Worm (Caenorhabditis elegans) whole organism, young adult: ENCODE data around the gene sql-1.

Source experiments
- F23B12.7 ChIP-seq: sonication (generic microtip); optimal IDR thresholded peaks from 2 replicates; lab custom pipeline; 2017; ENCODE audit warnings: missing genetic modification characterization, mild to moderate bottlenecking, missing compliant biosample characterization, antibody characterized with exemption, moderate library complexity; ENCODE audit not compliant: insufficient read depth
- F33H1.4 ChIP-seq: fragments of 200-800 bp; sonication (Bioruptor generic); IDR thresholded peaks from 2 replicates; pipeline ENCODE4 v1.3.6; 2022; ENCODE audit warnings: missing genetic modification reagents, missing genetic modification characterization, missing compliant biosample characterization
- F52B5.7 ChIP-seq: sonication (generic microtip); optimal IDR thresholded peaks from 2 replicates; lab custom pipeline; 2016; ENCODE audit warnings: mild to moderate bottlenecking, missing genetic modification characterization, missing compliant biosample characterization
- F55B11.4 ChIP-seq: sonication (generic microtip); optimal IDR thresholded peaks from 2 replicates; lab custom pipeline; 2016; ENCODE audit warnings: missing compliant biosample characterization, missing genetic modification characterization, borderline replicate concordance; ENCODE audit not compliant: insufficient read depth
- F57A8.1 ChIP-seq: fragments of 200-800 bp; sonication (Bioruptor generic); optimal IDR thresholded peaks from 2 replicates; lab custom pipeline; 2018; ENCODE audit warnings: mild to moderate bottlenecking, missing genetic modification characterization, moderate library complexity, missing compliant biosample characterization
- K12H6.12 ChIP-seq: fragments of 200-800 bp; sonication (Bioruptor generic); optimal IDR thresholded peaks from 2 replicates; lab custom pipeline; 2018; ENCODE audit warnings: mild to moderate bottlenecking, missing genetic modification characterization, missing compliant biosample characterization
- T07F8.4 ChIP-seq: sonication (generic microtip); optimal IDR thresholded peaks from 2 replicates; lab custom pipeline; 2016; ENCODE audit warnings: mild to moderate bottlenecking, missing genetic modification characterization, moderate library complexity, missing compliant biosample characterization
- Y53F4B.3 ChIP-seq: fragments of 200-800 bp; sonication (Bioruptor generic); IDR thresholded peaks from 2 replicates; pipeline ENCODE4 v1.3.6; 2022; ENCODE audit warnings: missing genetic modification reagents, missing genetic modification characterization, missing compliant biosample characterization
- ama-1 ChIP-seq, 3 experiments: fragments of 150-350 bp in 1 of 3; sonication (generic microtip) in 2 of 3; optimal IDR thresholded peaks; 2 replicates each; lab custom pipeline; 2014 to 2018; ENCODE audit warnings: missing biosample characterization in 2 of 3, missing genetic modification characterization in 2 of 3, missing genetic modification reagents in 2 of 3
- aptf-3 ChIP-seq: fragments of 200-800 bp; sonication (Bioruptor generic); IDR thresholded peaks from 2 replicates; pipeline ENCODE4 v1.3.6; 2022; ENCODE audit warnings: missing genetic modification characterization, missing compliant biosample characterization
- attf-5 ChIP-seq: fragments of 200-800 bp; sonication (Bioruptor generic); optimal IDR thresholded peaks from 2 replicates; lab custom pipeline; 2018; ENCODE audit warnings: mild to moderate bottlenecking, missing genetic modification characterization, missing compliant biosample characterization
- ceh-58 ChIP-seq: fragments of 200-800 bp; sonication (Bioruptor generic); IDR thresholded peaks from 2 replicates; pipeline ENCODE4 v1.3.6; 2022; ENCODE audit warnings: missing genetic modification characterization, missing compliant biosample characterization
- chd-7 ChIP-seq: sonication (generic microtip); optimal IDR thresholded peaks from 2 replicates; lab custom pipeline; 2016; ENCODE audit warnings: mild to moderate bottlenecking, missing genetic modification characterization, moderate library complexity, missing compliant biosample characterization
- dox-1 ChIP-seq: fragments of 200-800 bp; sonication (Bioruptor generic); IDR thresholded peaks from 2 replicates; pipeline ENCODE4 v1.3.6; 2022; ENCODE audit warnings: missing genetic modification reagents, missing genetic modification characterization, missing compliant biosample characterization
- dpff-1 ChIP-seq: sonication (generic microtip); optimal IDR thresholded peaks from 2 replicates; lab custom pipeline; 2017; ENCODE audit warnings: mild to moderate bottlenecking, missing genetic modification characterization, missing compliant biosample characterization
- egrh-3 ChIP-seq: fragments of 200-800 bp; sonication (Bioruptor generic); IDR thresholded peaks from 2 replicates; pipeline ENCODE4 v1.3.6; 2022; ENCODE audit warnings: missing genetic modification reagents, missing genetic modification characterization, missing compliant biosample characterization
- ets-4 ChIP-seq: fragments of 200-800 bp; sonication (Bioruptor generic); optimal IDR thresholded peaks from 2 replicates; lab custom pipeline; 2018; ENCODE audit warnings: mild to moderate bottlenecking, missing genetic modification characterization, missing compliant biosample characterization
- fkh-3 ChIP-seq: sonication (generic microtip); optimal IDR thresholded peaks from 2 replicates; lab custom pipeline; 2016; ENCODE audit warnings: mild to moderate bottlenecking, missing genetic modification characterization, missing compliant biosample characterization
- hlh-12 ChIP-seq: sonication (generic microtip); optimal IDR thresholded peaks from 2 replicates; lab custom pipeline; 2016; ENCODE audit warnings: missing genetic modification characterization, missing compliant biosample characterization
- hlh-26 ChIP-seq: fragments of 200-800 bp; sonication (Bioruptor generic); conservative IDR thresholded peaks from 2 replicates; pipeline ENCODE4 v1.3.6; 2022; ENCODE audit warnings: missing genetic modification reagents, missing genetic modification characterization, missing compliant biosample characterization
- hmg-1.2 ChIP-seq: fragments of 200-800 bp; sonication (Bioruptor generic); IDR thresholded peaks from 2 replicates; pipeline ENCODE4 v1.3.6; 2022; ENCODE audit warnings: missing genetic modification reagents, missing genetic modification characterization, missing compliant biosample characterization
- hmg-20 ChIP-seq: fragments of 200-800 bp; sonication (Bioruptor generic); IDR thresholded peaks from 2 replicates; pipeline ENCODE4 v1.3.6; 2022; ENCODE audit warnings: missing genetic modification reagents, missing genetic modification characterization, missing compliant biosample characterization
- hrde-1 ChIP-seq: sonication (generic microtip); optimal IDR thresholded peaks from 2 replicates; lab custom pipeline; 2016; ENCODE audit warnings: missing genetic modification characterization, mild to moderate bottlenecking, missing compliant biosample characterization, moderate library complexity, missing genotype, missing genetic modification reagents, borderline replicate concordance
- hsf-1 ChIP-seq: fragments of 200-800 bp; sonication (Bioruptor generic); IDR thresholded peaks from 2 replicates; pipeline ENCODE4 v1.3.6; 2022; ENCODE audit warnings: missing genetic modification reagents, missing genetic modification characterization, missing compliant biosample characterization
- let-607 ChIP-seq, 2 experiments: fragments of 200-800 bp in 1 of 2; sonication (Bioruptor generic) in 1 of 2; sonication (generic microtip) in 1 of 2; optimal IDR thresholded peaks; 2 replicates each; lab custom pipeline; 2016 to 2018; ENCODE audit warnings: mild to moderate bottlenecking in 2 of 2, missing compliant biosample characterization in 2 of 2, missing genetic modification characterization in 2 of 2, moderate library complexity in 2 of 2, missing genotype in 1 of 2
- lin-35 ChIP-seq, 3 experiments: fragments of 150-350 bp in 2 of 3; sonication (generic microtip) in 1 of 3; optimal IDR thresholded peaks; 2 replicates each; lab custom pipeline; 2014 to 2018; ENCODE audit warnings: missing biosample characterization in 3 of 3, missing genetic modification characterization in 3 of 3, missing genetic modification reagents in 3 of 3
- lin-40 ChIP-seq: sonication (generic microtip); optimal IDR thresholded peaks from 2 replicates; lab custom pipeline; 2016; ENCODE audit warnings: missing genetic modification characterization, mild to moderate bottlenecking, missing compliant biosample characterization, missing genotype, missing genetic modification reagents
- lsy-27 ChIP-seq: sonication (generic microtip); optimal IDR thresholded peaks from 2 replicates; lab custom pipeline; 2017; ENCODE audit warnings: missing genetic modification characterization, mild to moderate bottlenecking, missing compliant biosample characterization, antibody characterized with exemption, missing genotype, borderline replicate concordance; ENCODE audit not compliant: insufficient read depth
- madf-10 ChIP-seq: sonication (generic microtip); optimal IDR thresholded peaks from 2 replicates; lab custom pipeline; 2016; ENCODE audit warnings: mild to moderate bottlenecking, missing genetic modification characterization, missing compliant biosample characterization
- madf-8 ChIP-seq: fragments of 200-800 bp; sonication (Bioruptor generic); conservative IDR thresholded peaks from 2 replicates; pipeline ENCODE4 v1.3.6; 2022; ENCODE audit warnings: missing genetic modification reagents, missing genetic modification characterization, missing compliant biosample characterization
- mel-28 ChIP-seq: sonication (generic microtip); optimal IDR thresholded peaks from 2 replicates; lab custom pipeline; 2016; ENCODE audit warnings: borderline replicate concordance, mild to moderate bottlenecking, missing genetic modification characterization, missing compliant biosample characterization
- mes-4 ChIP-seq: sonication (generic microtip); optimal IDR thresholded peaks from 2 replicates; lab custom pipeline; 2016; ENCODE audit warnings: missing genotype, missing genetic modification characterization, missing compliant biosample characterization
- mxl-1 ChIP-seq: sonication (generic microtip); optimal IDR thresholded peaks from 2 replicates; lab custom pipeline; 2016; ENCODE audit warnings: missing genetic modification characterization, missing compliant biosample characterization
- nhr-80 ChIP-seq: sonication (generic microtip); optimal IDR thresholded peaks from 2 replicates; lab custom pipeline; 2016; ENCODE audit warnings: missing genetic modification characterization, missing compliant biosample characterization
- pha-4 ChIP-seq: fragments of 150-350 bp; sonication (generic microtip); optimal IDR thresholded peaks from 2 replicates; lab custom pipeline; 2014; ENCODE audit warnings: missing biosample characterization, missing genetic modification reagents, missing genetic modification characterization
- snpc-4 ChIP-seq, 5 experiments: fragments of 150-350 bp in 1 of 5; sonication (generic microtip) in 4 of 5; optimal IDR thresholded peaks; 2 replicates each; lab custom pipeline; 2014 to 2018; ENCODE audit warnings: missing genetic modification characterization in 5 of 5, missing biosample characterization in 3 of 5, antibody characterized with exemption in 2 of 5, mild to moderate bottlenecking in 2 of 5, missing compliant biosample characterization in 2 of 5, missing genotype in 2 of 5, moderate library complexity in 2 of 5, missing genetic modification reagents in 1 of 5
- tbp1 ChIP-seq: fragments of 200-800 bp; sonication (Bioruptor generic); optimal IDR thresholded peaks from 2 replicates; lab custom pipeline; 2018; ENCODE audit warnings: mild to moderate bottlenecking, missing genetic modification characterization, missing compliant biosample characterization
- unc-130 ChIP-seq: sonication (generic microtip); optimal IDR thresholded peaks from 2 replicates; lab custom pipeline; 2016; ENCODE audit warnings: missing genetic modification reagents, missing genetic modification characterization, missing compliant biosample characterization
- unc-62 ChIP-seq: fragments of 150-350 bp; optimal IDR thresholded peaks from 2 replicates; lab custom pipeline; 2014; ENCODE audit warnings: missing biosample characterization, missing genetic modification reagents, missing genetic modification characterization
- xnd-1 ChIP-seq: sonication (generic microtip); optimal IDR thresholded peaks from 2 replicates; lab custom pipeline; 2016; ENCODE audit warnings: missing genotype, missing genetic modification reagents, missing genetic modification characterization, missing compliant biosample characterization
- zfh-2 ChIP-seq: fragments of 200-800 bp; sonication (Bioruptor generic); conservative IDR thresholded peaks from 2 replicates; pipeline ENCODE4 v1.3.6; 2022; ENCODE audit warnings: missing genetic modification reagents, missing genetic modification characterization, missing compliant biosample characterization

Gene sql-1

DNA sequence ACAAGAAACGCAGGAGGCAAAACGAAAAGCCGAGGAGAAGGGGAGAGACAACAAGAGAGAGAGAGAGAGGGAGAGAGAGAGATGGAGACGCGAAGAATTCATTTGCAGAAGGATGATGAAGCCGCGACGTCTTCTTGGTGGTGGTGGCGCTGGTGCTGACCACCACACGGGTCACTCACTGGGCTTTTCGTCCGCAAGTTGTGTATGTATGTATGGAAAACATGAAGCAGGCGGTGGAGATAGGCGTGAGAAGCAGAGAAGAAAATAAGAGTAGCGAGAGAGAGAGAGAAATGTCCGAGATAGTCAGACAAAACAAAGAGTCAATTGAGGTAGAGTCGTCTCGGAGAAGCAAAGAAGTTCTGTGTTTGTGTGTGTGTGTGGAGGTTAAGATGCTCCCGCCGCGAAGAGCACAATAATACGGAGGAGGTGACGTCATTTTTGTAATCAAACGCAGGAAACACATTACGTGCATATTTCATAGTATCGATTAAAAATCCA, 58.8 kb downstream of the sql-1 start (continued):
- TF ChIP-seq ama-1 (optimal IDR thresholded peaks at IDR 0.05; lab: Kevin White, UChicago): no peak
- no peak for TF ChIP-seq ama-1 (GFP tag; optimal IDR thresholded peaks at IDR 0.05; lab: Kevin White, UChicago)
- no peak for TF ChIP-seq mel-28 (tag; lab: Kevin White, UChicago)
- TF ChIP-seq hsf-1 (GFP tag; lab: Robert Waterston, UW): no peak
- TF ChIP-seq madf-10 (tag; lab: Kevin White, UChicago): peak; percentile 19
- no peak for TF ChIP-seq snpc-4 (GFP tag; optimal IDR thresholded peaks at IDR 0.05; lab: Kevin White, UChicago)
- TF ChIP-seq snpc-4 (tag; optimal IDR thresholded peaks at IDR 0.05; lab: Kevin White, UChicago): peak in 2 of 4 experiments; percentile 24 to 38
- TF ChIP-seq hmg-1.2: peak; percentile 40; the same call in 1 of the 2 replicates
- TF ChIP-seq dpff-1 (tag; lab: Kevin White, UChicago): no peak
- TF ChIP-seq lsy-27 (tag; lab: Kevin White, UChicago): no peak
- TF ChIP-seq mxl-1 (tag; lab: Kevin White, UChicago): no peak
- TF ChIP-seq egrh-3: no peak
- TF ChIP-seq hmg-20 (GFP tag; lab: Robert Waterston, UW): no peak
- TF ChIP-seq hlh-26: no peak
- no peak for TF ChIP-seq hlh-12 (tag; lab: Kevin White, UChicago)
- no peak for TF ChIP-seq F33H1.4 (GFP tag; lab: Robert Waterston, UW)
- TF ChIP-seq hrde-1: no peak
- no peak for TF ChIP-seq F57A8.1 (GFP tag; lab: Kevin White, UChicago)
- peak; percentile 69 for TF ChIP-seq attf-5 (GFP tag; lab: Kevin White, UChicago)
- peak in 1 of 3 experiments; percentile 46 for TF ChIP-seq lin-35 (GFP tag; optimal IDR thresholded peaks at IDR 0.05; lab: Kevin White, UChicago)
- no peak for TF ChIP-seq unc-62
- no peak for TF ChIP-seq aptf-3
- no peak for TF ChIP-seq F55B11.4
- TF ChIP-seq let-607 (tag; optimal IDR thresholded peaks at IDR 0.05; lab: Kevin White, UChicago): no peak
- no peak for TF ChIP-seq chd-7 (tag; lab: Kevin White, UChicago)
- peak; percentile 29 for TF ChIP-seq lin-40 (tag; lab: Kevin White, UChicago)
- TF ChIP-seq xnd-1 (tag; lab: Kevin White, UChicago): no peak
- no peak for TF ChIP-seq madf-8 (GFP tag; lab: Robert Waterston, UW)
- TF ChIP-seq ceh-58 (GFP tag; lab: Robert Waterston, UW): no peak
- TF ChIP-seq mes-4 (tag; lab: Kevin White, UChicago): no peak
- peak; percentile 79 for TF ChIP-seq nhr-80 (tag; lab: Kevin White, UChicago)
- no peak for TF ChIP-seq dox-1 (GFP tag; lab: Robert Waterston, UW)
- TF ChIP-seq K12H6.12 (tag; lab: Kevin White, UChicago): peak; percentile 46
- TF ChIP-seq F52B5.7 (tag; lab: Kevin White, UChicago): no peak
- no peak for TF ChIP-seq unc-130 (GFP tag; lab: Kevin White, UChicago)
- TF ChIP-seq tbp1 (GFP tag; lab: Kevin White, UChicago): no peak
- no peak for TF ChIP-seq ets-4 (GFP tag; lab: Kevin White, UChicago)
- TF ChIP-seq T07F8.4 (tag; lab: Kevin White, UChicago): no peak
- no peak for TF ChIP-seq pha-4
- no peak for TF ChIP-seq F23B12.7 (tag; lab: Kevin White, UChicago)
- TF ChIP-seq Y53F4B.3 (GFP tag; lab: Robert Waterston, UW): no peak
- TF ChIP-seq zfh-2 (GFP tag; lab: Robert Waterston, UW): peak; percentile 93
- no peak for TF ChIP-seq fkh-3 (tag; lab: Kevin White, UChicago)
- TF ChIP-seq, all 124 proteins: peak for 12
